Worm (Caenorhabditis elegans) whole organism, early embryonic: Measurements from ENCODE around the gene irld-48.

ENCODE experiments used
- B0310.2 ChIP-seq: sonication (generic microtip); optimal IDR thresholded peaks from 2 replicates; lab custom pipeline; 2016; ENCODE audit warnings: mild to moderate bottlenecking, missing genetic modification characterization, missing compliant biosample characterization
- ama-1 ChIP-seq: fragments of 150-350 bp; optimal IDR thresholded peaks from 2 replicates; lab custom pipeline; 2014
- ceh-13 ChIP-seq: fragments of 200-800 bp; sonication (Bioruptor generic); optimal IDR thresholded peaks from 2 replicates; lab custom pipeline; 2018; ENCODE audit warnings: mild to moderate bottlenecking, missing genetic modification characterization, missing compliant biosample characterization
- hmbx-1 ChIP-seq: sonication (generic microtip); optimal IDR thresholded peaks from 2 replicates; lab custom pipeline; 2016; ENCODE audit warnings: mild to moderate bottlenecking, missing genetic modification characterization, missing compliant biosample characterization
- pes-1 ChIP-seq: fragments of 200-800 bp; sonication (Bioruptor generic); IDR thresholded peaks from 2 replicates; pipeline ENCODE4 v1.3.6; 2022; ENCODE audit warnings: missing genetic modification reagents, missing genetic modification characterization, missing compliant biosample characterization
- tbx-37 ChIP-seq: fragments of 200-800 bp; sonication (Bioruptor generic); conservative IDR thresholded peaks from 2 replicates; pipeline ENCODE4 v1.3.6; 2022; ENCODE audit warnings: missing genetic modification reagents, missing genetic modification characterization, missing compliant biosample characterization
- tra-4 ChIP-seq: sonication (generic microtip); optimal IDR thresholded peaks from 2 replicates; lab custom pipeline; 2017; ENCODE audit warnings: missing genetic modification characterization, missing compliant biosample characterization

ce11 chrII:2994590-2995392, 38.9 kb downstream of the irld-48 start:
- TF ChIP-seq tbx-37 (no peak), tra-4 (tag; lab: Kevin White, UChicago) (no peak), ceh-13 (GFP tag; lab: Kevin White, UChicago) (no peak), hmbx-1 (tag; lab: Kevin White, UChicago) (no peak), ama-1 (lab: Kevin White, UChicago) (no peak), B0310.2 (tag; lab: Kevin White, UChicago) (no peak), pes-1 (GFP tag; lab: Robert Waterston, UW) (no peak)
